Fruit fly (Drosophila melanogaster): Measurements from ENCODE around the gene CG7148.

- no peak for TF ChIP-seq usp (GFP tag; optimal IDR thresholded peaks at IDR 0.05)
- no peak for TF ChIP-seq Dll (optimal IDR thresholded peaks at IDR 0.05)
- TF ChIP-seq pan (optimal IDR thresholded peaks at IDR 0.05) = no peak
- no peak for TF ChIP-seq CG8478 (optimal IDR thresholded peaks at IDR 0.05)
- TF ChIP-seq psq (optimal IDR thresholded peaks at IDR 0.05) = no peak
- no peak for TF ChIP-seq EcR (GFP tag; optimal IDR thresholded peaks at IDR 0.05)
Measured at dm6 chr3L:21832203-21833160, at the start of gene CG7148, which contains the start of gene Nopp140.

Data from whole organism.